Fruit fly (Drosophila melanogaster) whole organism, wandering third instar larva: ENCODE data around the gene corolla.

Experiments
- Abd-B ChIP-seq: fragments of >200 bp; optimal IDR thresholded peaks from 2 replicates; lab custom pipeline; 2017; ENCODE audit warnings: missing biosample characterization, missing genetic modification characterization
- Hr78 ChIP-seq: fragments of >200 bp; optimal IDR thresholded peaks from 2 replicates; lab custom pipeline; 2017; ENCODE audit warnings: missing biosample characterization, missing genetic modification characterization
- Jra ChIP-seq: sonication (Bioruptor generic); optimal IDR thresholded peaks from 2 replicates; lab custom pipeline; 2016; ENCODE audit warnings: missing biosample characterization, missing genetic modification characterization
- OdsH ChIP-seq: fragments of 200-800 bp; sonication (Bioruptor generic); optimal IDR thresholded peaks from 2 replicates; lab custom pipeline; 2016; ENCODE audit warnings: missing biosample characterization, mild to moderate bottlenecking, missing genetic modification characterization
- Sp1 ChIP-seq: fragments of 200-800 bp; sonication (Bioruptor generic); optimal IDR thresholded peaks from 3 replicates; lab custom pipeline; 2019; ENCODE audit warnings: missing biosample characterization, mild to moderate bottlenecking, missing genetic modification characterization, moderate library complexity
- dl ChIP-seq, 2 experiments: fragments of 175-275, 200-275 bp in 1 of 2; fragments of 200-275 bp in 1 of 2; sonication (Bioruptor generic); optimal IDR thresholded peaks; lab custom pipeline; 2018; ENCODE audit warnings: mild to moderate bottlenecking in 2 of 2, missing biosample characterization in 2 of 2, missing genetic modification characterization in 2 of 2, moderate library complexity in 2 of 2; ENCODE audit not compliant: partially characterized antibody in 2 of 2, insufficient read depth in 1 of 2
- foxo ChIP-seq, 2 experiments: fragments of 200-800 bp; sonication (Bioruptor generic); optimal IDR thresholded peaks; 2 replicates in 1 of 2; 3 replicates in 1 of 2; lab custom pipeline; 2016 to 2017; ENCODE audit warnings: missing biosample characterization in 2 of 2, missing genetic modification characterization in 2 of 2
- fru ChIP-seq: fragments of 200-800 bp; sonication (Bioruptor generic); optimal IDR thresholded peaks from 3 replicates; lab custom pipeline; 2016; ENCODE audit warnings: missing biosample characterization, mild to moderate bottlenecking, missing genetic modification characterization
- jim ChIP-seq: fragments of 175-275, 200-325 bp; sonication (Bioruptor generic); optimal IDR thresholded peaks from 2 replicates; lab custom pipeline; 2016; ENCODE audit warnings: missing biosample characterization, mild to moderate bottlenecking, missing genetic modification characterization
- psq ChIP-seq: fragments of 200-800 bp; sonication (Bioruptor generic); optimal IDR thresholded peaks from 3 replicates; lab custom pipeline; 2017; ENCODE audit warnings: missing biosample characterization, mild to moderate bottlenecking, missing genetic modification characterization, moderate library complexity
- sv ChIP-seq: fragments of 200-800 bp; sonication (Bioruptor generic); optimal IDR thresholded peaks from 3 replicates; lab custom pipeline; 2016; ENCODE audit warnings: missing biosample characterization, missing genetic modification characterization
- tai ChIP-seq: sonication (Bioruptor generic); optimal IDR thresholded peaks from 2 replicates; lab custom pipeline; 2016; ENCODE audit warnings: missing biosample characterization, missing genetic modification characterization
- usp ChIP-seq: fragments of >200 bp; optimal IDR thresholded peaks from 2 replicates; lab custom pipeline; 2017; ENCODE audit warnings: missing biosample characterization, missing genetic modification characterization

DNA sequence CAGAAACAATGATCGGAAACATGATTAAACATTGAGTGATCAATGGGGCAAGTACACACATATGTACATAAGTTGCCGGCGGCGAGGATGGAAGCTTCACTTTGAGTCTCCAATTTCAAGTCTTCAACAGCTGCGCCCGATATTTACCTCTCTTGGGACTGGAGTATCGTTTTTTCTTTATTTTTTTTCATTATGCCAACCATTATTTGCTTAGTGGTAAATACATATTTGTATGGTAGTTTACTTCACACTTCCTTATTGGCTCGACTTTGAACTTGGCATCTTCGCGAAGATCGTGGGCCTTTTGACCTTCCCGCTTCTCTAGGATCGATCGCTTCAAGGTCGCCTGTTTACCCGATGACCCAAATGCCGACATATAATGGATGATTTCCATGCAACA, 49.2 kb downstream of the corolla start:
- TF ChIP-seq usp (no peak), Jra (no peak), Sp1 (GFP tag; lab: Kevin White, UChicago) (no peak), sv (GFP tag; lab: Kevin White, UChicago) (no peak), tai (no peak), dl (GFP tag; optimal IDR thresholded peaks at IDR 0.05; lab: Kevin White, UChicago; ENCODE audit: insufficient read depth in 1 of 2, partially characterized antibody in 2 of 2) (no peak), psq (GFP tag; lab: Kevin White, UChicago) (no peak), OdsH (no peak), jim (GFP tag; lab: Kevin White, UChicago) (no peak), foxo (GFP tag; optimal IDR thresholded peaks at IDR 0.05; lab: Kevin White, UChicago) (no peak), Abd-B (GFP tag; lab: Kevin White, UChicago) (no peak), fru (no peak), Hr78 (GFP tag; lab: Kevin White, UChicago) (no peak)
